Fruit fly (Drosophila melanogaster): ENCODE data around the gene CG1737.
A peak's percentile ranks its signal among the peaks of the same experiment; 100 is the strongest.

The CG1737 gene

DNA sequence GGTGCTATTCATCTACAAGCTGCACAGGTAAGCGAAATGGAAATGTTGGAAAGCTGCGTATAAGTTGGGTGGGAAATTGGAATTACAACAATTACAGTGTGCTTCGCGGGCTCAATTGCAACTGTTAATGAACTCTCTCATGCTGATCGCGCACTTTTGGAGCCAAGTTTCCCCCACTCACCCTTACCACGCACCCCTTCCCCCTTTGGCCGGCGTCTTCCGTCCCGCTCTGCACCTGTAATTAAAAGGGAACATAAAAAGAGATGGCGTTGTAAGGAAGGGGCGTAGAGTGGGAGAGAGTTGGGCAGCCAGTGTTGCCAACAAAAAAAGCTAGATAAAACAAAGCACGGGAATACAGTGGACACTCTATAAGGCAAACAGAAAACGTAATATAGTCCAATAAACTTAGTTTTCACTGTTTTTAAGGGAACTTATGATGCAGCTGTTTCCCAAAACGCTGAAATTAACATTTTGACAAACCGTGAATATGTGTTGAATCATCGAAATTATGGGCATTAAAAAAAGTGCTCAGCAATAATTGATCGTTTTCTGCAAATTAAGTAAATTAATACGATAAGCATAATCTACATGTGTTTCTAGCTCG is 9.6 kb upstream of the CG1737 start (continued):
- peak; percentile 2 for TF ChIP-seq CG7839 (tag; optimal IDR thresholded peaks at IDR 0.05)
- TF ChIP-seq CG14050 (GFP tag; IDR thresholded peaks at IDR 0.05) = no peak; the same call in 2 of the 3 replicates
- TF ChIP-seq CG8359 (GFP tag; optimal IDR thresholded peaks at IDR 0.05; ENCODE audit: borderline replicate concordance) = no peak
- TF ChIP-seq CG15073 (GFP tag; optimal IDR thresholded peaks at IDR 0.05) = no peak
- no peak for TF ChIP-seq Dfd (GFP tag; optimal IDR thresholded peaks at IDR 0.05)
- TF ChIP-seq CG30403 (GFP tag; optimal IDR thresholded peaks at IDR 0.05) = peak; percentile 43
- no peak for TF ChIP-seq CG14965 (GFP tag; optimal IDR thresholded peaks at IDR 0.05; ENCODE audit: borderline replicate concordance)
- 0 out of 2 replicates have a peak, but pooled peaks have one; percentile 12 for TF ChIP-seq CG1024 (GFP tag; IDR thresholded peaks at IDR 0.05)
- no peak for TF ChIP-seq CG11398 (GFP tag; optimal IDR thresholded peaks at IDR 0.05)
- peak; percentile 9 for TF ChIP-seq Chrac-16 (GFP tag; optimal IDR thresholded peaks at IDR 0.05)
- TF ChIP-seq kni (GFP tag; optimal IDR thresholded peaks at IDR 0.05) = peak; percentile 22
- TF ChIP-seq CG18476 (GFP tag; optimal IDR thresholded peaks at IDR 0.05) = no peak
- no peak for TF ChIP-seq oc (tag; optimal IDR thresholded peaks at IDR 0.05)
- TF ChIP-seq prd (optimal IDR thresholded peaks at IDR 0.05) = no peak
- peak; percentile 50; the same call in 2 of the 3 replicates for TF ChIP-seq prd (GFP tag; IDR thresholded peaks at IDR 0.05)
- TF ChIP-seq dmrt11E (tag; optimal IDR thresholded peaks at IDR 0.05) = peak; percentile 17
- no peak for TF ChIP-seq pho (GFP tag; optimal IDR thresholded peaks at IDR 0.05)
- no peak for TF ChIP-seq Scr (GFP tag; IDR thresholded peaks at IDR 0.05; ENCODE audit: partially characterized antibody)
- TF ChIP-seq dmrt99B (tag; optimal IDR thresholded peaks at IDR 0.05) = no peak
- TF ChIP-seq dm (GFP tag; optimal IDR thresholded peaks at IDR 0.05) = peak; percentile 1
- peak; percentile 34 for TF ChIP-seq Six4 (GFP tag; optimal IDR thresholded peaks at IDR 0.05)
- TF ChIP-seq Xbp1 (GFP tag; optimal IDR thresholded peaks at IDR 0.05) = peak; percentile 30
- peak; percentile 69 for TF ChIP-seq row (GFP tag; IDR thresholded peaks at IDR 0.05)
- peak; percentile 10 for TF ChIP-seq az2 (GFP tag; optimal IDR thresholded peaks at IDR 0.05)
- no peak for TF ChIP-seq MBD-R2 (GFP tag; IDR thresholded peaks at IDR 0.05)
- TF ChIP-seq pnt (GFP tag; optimal IDR thresholded peaks at IDR 0.05) = peak; percentile 12
- TF ChIP-seq CG30431 (GFP tag; optimal IDR thresholded peaks at IDR 0.05) = no peak
- TF ChIP-seq CG8924 (tag; optimal IDR thresholded peaks at IDR 0.05) = no peak
- TF ChIP-seq CG11504 (tag; optimal IDR thresholded peaks at IDR 0.05) = peak; percentile 34
- TF ChIP-seq CG12391 (tag; optimal IDR thresholded peaks at IDR 0.05) = peak; percentile 18
- TF ChIP-seq z (GFP tag; IDR thresholded peaks at IDR 0.05) = no peak
- 0 out of 3 replicates have a peak, but pooled peaks have one; percentile 27 for TF ChIP-seq zfh1 (GFP tag; IDR thresholded peaks at IDR 0.05)
- TF ChIP-seq ap (GFP tag; IDR thresholded peaks at IDR 0.05) = 0 out of 2 replicates have a peak, but pooled peaks have one; percentile 21
- TF ChIP-seq CG10654 (GFP tag; optimal IDR thresholded peaks at IDR 0.05) = no peak
- no peak for TF ChIP-seq unc-4 (GFP tag; IDR thresholded peaks at IDR 0.05; ENCODE audit: partially characterized antibody)
- no peak for TF ChIP-seq kah (GFP tag; optimal IDR thresholded peaks at IDR 0.05)
- no peak for TF ChIP-seq Hey (tag; optimal IDR thresholded peaks at IDR 0.05)
- TF ChIP-seq CG8388 (GFP tag; optimal IDR thresholded peaks at IDR 0.05) = peak; percentile 23
- peak; percentile 13; the same call in 1 of the 2 replicates for TF ChIP-seq vvl (GFP tag; IDR thresholded peaks at IDR 0.05)
- TF ChIP-seq CG4282 (GFP tag; optimal IDR thresholded peaks at IDR 0.05) = no peak
- no peak for TF ChIP-seq CG6683 (GFP tag; optimal IDR thresholded peaks at IDR 0.05)
- TF ChIP-seq CG17361 (GFP tag; IDR thresholded peaks at IDR 0.05) = peak; percentile 49; the same call in 1 of the 3 replicates
- no peak for TF ChIP-seq CG2712 (tag; optimal IDR thresholded peaks at IDR 0.05)
- no peak for TF ChIP-seq CG7745 (tag; optimal IDR thresholded peaks at IDR 0.05)
- TF ChIP-seq ind (GFP tag; optimal IDR thresholded peaks at IDR 0.05) = peak; percentile 24
- peak; percentile 84 for TF ChIP-seq Sry-β (GFP tag; optimal IDR thresholded peaks at IDR 0.05)
- TF ChIP-seq CG9215 (GFP tag; IDR thresholded peaks at IDR 0.05) = peak; percentile 66
- peak in 1 of 2 experiments; percentile 13 for TF ChIP-seq Hr51 (GFP tag; optimal IDR thresholded peaks at IDR 0.05)
- peak; percentile 61 for TF ChIP-seq CG12769 (tag; optimal IDR thresholded peaks at IDR 0.05)
- TF ChIP-seq Hsf (GFP tag; optimal IDR thresholded peaks at IDR 0.05) = no peak
